Worm (Caenorhabditis elegans) whole organism, midembryonic: Measurements from ENCODE around the gene tag-321.

ENCODE experiments used
- flt-1 ChIP-seq: fragments of 200-800 bp; sonication (Bioruptor generic); IDR thresholded peaks from 2 replicates; pipeline ENCODE4 v1.3.6; 2022; ENCODE audit warnings: missing genetic modification characterization, missing compliant biosample characterization
- klf-2 ChIP-seq: fragments of 200-800 bp; sonication (Bioruptor generic); conservative IDR thresholded peaks from 2 replicates; pipeline ENCODE4 v1.3.6; 2022; ENCODE audit warnings: missing genetic modification reagents, missing genetic modification characterization, missing compliant biosample characterization
- ref-1 ChIP-seq: fragments of 200-800 bp; sonication (Bioruptor generic); conservative IDR thresholded peaks from 2 replicates; pipeline ENCODE4 v1.3.6; 2022; ENCODE audit warnings: missing genetic modification reagents, missing genetic modification characterization, missing compliant biosample characterization
- ztf-23 ChIP-seq: fragments of 200-800 bp; sonication (Bioruptor generic); IDR thresholded peaks from 2 replicates; pipeline ENCODE4 v1.3.6; 2022; ENCODE audit warnings: missing genetic modification reagents, missing genetic modification characterization, missing compliant biosample characterization
- ztf-29 ChIP-seq: fragments of 200-800 bp; sonication (Bioruptor generic); IDR thresholded peaks from 2 replicates; pipeline ENCODE4 v1.3.6; 2022; ENCODE audit warnings: missing genetic modification reagents, missing genetic modification characterization, missing compliant biosample characterization

- TF ChIP-seq flt-1 (GFP tag; lab: Robert Waterston, UW): no peak
- no peak for TF ChIP-seq ztf-29
- no peak for TF ChIP-seq ref-1 (GFP tag; lab: Robert Waterston, UW)
- TF ChIP-seq ztf-23 (GFP tag; lab: Robert Waterston, UW): no peak
- no peak for TF ChIP-seq klf-2 (GFP tag; lab: Robert Waterston, UW)
These were observed 38.9 kb upstream of the tag-321 start, which contains the start of gene T14A8.2 for ce11 chrIV:7822524-7822923.
